Worm (Caenorhabditis elegans) whole organism, young adult: ENCODE results near the gene C53A5.9.

Experiments used
- F49E8.2 ChIP-seq: sonication (generic microtip); optimal IDR thresholded peaks from 3 replicates; lab custom pipeline; 2017; ENCODE audit warnings: missing genetic modification characterization, mild to moderate bottlenecking, missing compliant biosample characterization, antibody characterized with exemption, moderate library complexity; ENCODE audit not compliant: insufficient read depth
- aptf-3 ChIP-seq: fragments of 200-800 bp; sonication (Bioruptor generic); IDR thresholded peaks from 2 replicates; pipeline ENCODE4 v1.3.6; 2022; ENCODE audit warnings: missing genetic modification characterization, missing compliant biosample characterization
- attf-3 ChIP-seq: fragments of 200-800 bp; sonication (Bioruptor generic); conservative IDR thresholded peaks from 2 replicates; pipeline ENCODE4 v1.3.6; 2022; ENCODE audit warnings: missing genetic modification reagents, missing genetic modification characterization, missing compliant biosample characterization
- ceh-40 ChIP-seq: fragments of 200-800 bp; sonication (Bioruptor generic); IDR thresholded peaks from 2 replicates; pipeline ENCODE4 v1.3.6; 2022; ENCODE audit warnings: missing genetic modification characterization, missing compliant biosample characterization
- ceh-79 ChIP-seq: sonication (generic microtip); optimal IDR thresholded peaks from 2 replicates; lab custom pipeline; 2017; ENCODE audit warnings: mild to moderate bottlenecking, missing genetic modification characterization, missing compliant biosample characterization
- ceh-91 ChIP-seq: fragments of 200-800 bp; sonication (Bioruptor generic); IDR thresholded peaks from 2 replicates; pipeline ENCODE4 v1.3.6; 2022; ENCODE audit warnings: missing genetic modification reagents, missing genetic modification characterization, missing compliant biosample characterization
- egl-44 ChIP-seq: fragments of 200-800 bp; sonication (Bioruptor generic); IDR thresholded peaks from 2 replicates; pipeline ENCODE4 v1.3.6; 2022; ENCODE audit warnings: missing genetic modification reagents, missing genetic modification characterization, missing compliant biosample characterization
- him-1 ChIP-seq: sonication (generic microtip); optimal IDR thresholded peaks from 2 replicates; lab custom pipeline; 2016; ENCODE audit warnings: missing genotype, missing genetic modification reagents, missing genetic modification characterization, missing compliant biosample characterization
- lin-26 ChIP-seq: fragments of 200-800 bp; sonication (Bioruptor generic); IDR thresholded peaks from 2 replicates; pipeline ENCODE4 v1.3.6; 2022; ENCODE audit warnings: missing genetic modification reagents, missing genetic modification characterization, missing compliant biosample characterization
- madf-10 ChIP-seq: sonication (generic microtip); optimal IDR thresholded peaks from 2 replicates; lab custom pipeline; 2016; ENCODE audit warnings: mild to moderate bottlenecking, missing genetic modification characterization, missing compliant biosample characterization
- nhr-90 ChIP-seq: sonication (generic microtip); optimal IDR thresholded peaks from 2 replicates; lab custom pipeline; 2016; ENCODE audit warnings: missing genotype, mild to moderate bottlenecking, missing genetic modification characterization, missing compliant biosample characterization
- snpc-1.3 ChIP-seq: sonication (generic microtip); optimal IDR thresholded peaks from 2 replicates; lab custom pipeline; 2017; ENCODE audit warnings: missing genetic modification characterization, mild to moderate bottlenecking, missing compliant biosample characterization, antibody characterized with exemption, moderate library complexity, missing genotype, missing genetic modification reagents; ENCODE audit not compliant: insufficient read depth
- unc-62 ChIP-seq: fragments of 150-350 bp; optimal IDR thresholded peaks from 2 replicates; lab custom pipeline; 2014; ENCODE audit warnings: missing biosample characterization, missing genetic modification reagents, missing genetic modification characterization
- ztf-25 ChIP-seq: fragments of 200-800 bp; sonication (Bioruptor generic); IDR thresholded peaks from 2 replicates; pipeline ENCODE4 v1.3.6; 2022; ENCODE audit warnings: missing genetic modification reagents, missing genetic modification characterization, missing compliant biosample characterization

- TF ChIP-seq unc-62 (GFP tag; lab: Kevin White, UChicago) (no peak), lin-26 (no peak), ceh-79 (no peak), attf-3 (GFP tag; lab: Robert Waterston, UW) (no peak), ceh-40 (GFP tag; lab: Robert Waterston, UW) (no peak), egl-44 (GFP tag; lab: Robert Waterston, UW) (no peak), aptf-3 (GFP tag; lab: Robert Waterston, UW) (no peak), F49E8.2 (tag; lab: Kevin White, UChicago) (no peak), madf-10 (tag; lab: Kevin White, UChicago) (no peak), ceh-91 (GFP tag; lab: Robert Waterston, UW) (no peak), snpc-1.3 (tag; lab: Kevin White, UChicago) (no peak), nhr-90 (no peak), him-1 (tag; lab: Kevin White, UChicago) (no peak), ztf-25 (GFP tag; lab: Robert Waterston, UW) (no peak)
These were observed 26.7 kb upstream of the C53A5.9 start, which contains the start of gene Y40H4A.2 for ce11 chrV:14585351-14585750.
